Worm (Caenorhabditis elegans): ENCODE measurements around the gene F58F12.4.

DNA sequence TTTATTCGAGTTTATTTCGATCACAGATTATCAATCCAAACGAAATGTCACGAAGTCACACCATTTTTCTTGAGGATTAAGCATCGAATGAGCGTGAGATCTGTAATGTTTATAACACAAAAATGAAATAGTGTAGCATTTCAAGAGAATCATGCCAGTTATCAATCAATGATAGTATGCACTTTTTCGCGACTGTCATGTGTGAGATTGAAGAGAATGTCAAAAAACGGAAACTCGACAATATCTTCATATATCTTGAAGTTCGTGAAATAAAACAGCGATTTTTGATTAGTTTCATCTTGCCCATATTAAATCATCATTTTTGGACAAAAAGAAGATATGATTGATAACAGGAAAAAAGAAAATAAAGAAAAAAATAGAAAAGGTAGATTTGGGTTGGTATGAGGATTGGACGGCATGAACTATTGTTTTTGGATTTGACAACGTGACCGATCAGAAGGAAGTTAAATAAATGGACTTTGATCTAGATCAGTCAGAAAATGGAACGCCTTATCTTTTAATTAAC is 7.5 kb upstream of the F58F12.4 start:
- no peak for TF ChIP-seq ceh-32 (tag; optimal IDR thresholded peaks at IDR 0.05; ENCODE audit: poor library complexity)
- TF ChIP-seq ces-1 (GFP tag; optimal IDR thresholded peaks at IDR 0.05) = no peak
- no peak for TF ChIP-seq nhr-102 (tag; optimal IDR thresholded peaks at IDR 0.05)
- TF ChIP-seq nhr-11 (tag; optimal IDR thresholded peaks at IDR 0.05) = no peak
- TF ChIP-seq skn-1 (tag; optimal IDR thresholded peaks at IDR 0.05) = no peak
- TF ChIP-seq gei-8 (GFP tag; optimal IDR thresholded peaks at IDR 0.05) = no peak
- no peak for TF ChIP-seq lin-15B (tag; optimal IDR thresholded peaks at IDR 0.05)
- no peak for TF ChIP-seq aha-1 (tag)
- no peak for TF ChIP-seq ceh-44 (GFP tag; IDR thresholded peaks at IDR 0.05)
- TF ChIP-seq jun-1 (tag; optimal IDR thresholded peaks at IDR 0.05) = no peak
- TF ChIP-seq set-16 (GFP tag; IDR thresholded peaks at IDR 0.05) = no peak
- no peak for TF ChIP-seq T20F7.1 (GFP tag; optimal IDR thresholded peaks at IDR 0.05)
